Fruit fly (Drosophila melanogaster) whole organism, prepupa: Measurements from ENCODE around the gene CG15742.

Source experiments
- Blimp-1 ChIP-seq: fragments of 200-800 bp; sonication (Bioruptor generic); optimal IDR thresholded peaks from 3 replicates; lab custom pipeline; 2017; ENCODE audit warnings: missing biosample characterization, missing genetic modification characterization, mild to moderate bottlenecking, moderate library complexity, missing genetic modification reagents
- CG10631 ChIP-seq: fragments of 200-800 bp; sonication (Bioruptor generic); optimal IDR thresholded peaks from 2 replicates; lab custom pipeline; 2016; ENCODE audit warnings: missing biosample characterization, missing genetic modification characterization
- CG10669 ChIP-seq: fragments of 200-800 bp; sonication (Bioruptor generic); optimal IDR thresholded peaks from 3 replicates; lab custom pipeline; 2018; ENCODE audit warnings: missing biosample characterization, mild to moderate bottlenecking, missing genetic modification characterization, moderate library complexity
- CG11294 ChIP-seq: fragments of 200-800 bp; sonication (Bioruptor generic); IDR thresholded peaks from 2 replicates; pipeline ENCODE4 v1.3.6; 2022; ENCODE audit warnings: missing biosample characterization, missing genetic modification characterization
- CG11762 ChIP-seq: fragments of 200-800 bp; sonication (Bioruptor generic); optimal IDR thresholded peaks from 3 replicates; lab custom pipeline; 2016; ENCODE audit warnings: missing biosample characterization, missing genetic modification characterization; ENCODE audit not compliant: insufficient read depth
- CG11902 ChIP-seq: fragments of 200-800 bp; sonication (Bioruptor generic); optimal IDR thresholded peaks from 3 replicates; lab custom pipeline; 2016; ENCODE audit warnings: missing biosample characterization, missing genetic modification characterization
- CG15336 ChIP-seq: fragments of 200-800 bp; sonication (Bioruptor generic); IDR thresholded peaks from 2 replicates; pipeline ENCODE4 v1.3.6; 2022; ENCODE audit warnings: missing biosample characterization, missing genetic modification characterization
- CG1621 ChIP-seq: fragments of 200-800 bp; sonication (Bioruptor generic); optimal IDR thresholded peaks from 3 replicates; lab custom pipeline; 2018; ENCODE audit warnings: missing biosample characterization, mild to moderate bottlenecking, missing genetic modification characterization
- CG16779 ChIP-seq: fragments of 200-800 bp; sonication (Bioruptor generic); optimal IDR thresholded peaks from 3 replicates; lab custom pipeline; 2017; ENCODE audit warnings: missing biosample characterization, mild to moderate bottlenecking, missing genetic modification characterization
- CG3032 ChIP-seq: fragments of 200-800 bp; optimal IDR thresholded peaks from 2 replicates; lab custom pipeline; 2019; ENCODE audit warnings: missing biosample characterization, mild to moderate bottlenecking, missing genetic modification characterization, moderate library complexity
- CG32006 ChIP-seq: fragments of 200-800 bp; sonication (Bioruptor generic); optimal IDR thresholded peaks from 3 replicates; lab custom pipeline; 2017; ENCODE audit warnings: missing biosample characterization, mild to moderate bottlenecking, missing genetic modification characterization
- CG34406 ChIP-seq: fragments of 200-800 bp; sonication (Bioruptor generic); optimal IDR thresholded peaks from 3 replicates; lab custom pipeline; 2016; ENCODE audit warnings: missing biosample characterization, missing genetic modification characterization
- CG3919 ChIP-seq: fragments of 200-800 bp; sonication (Bioruptor generic); optimal IDR thresholded peaks from 3 replicates; lab custom pipeline; 2016; ENCODE audit warnings: missing biosample characterization, missing genetic modification characterization
- CG4318 ChIP-seq: fragments of 200-800 bp; sonication (Bioruptor generic); optimal IDR thresholded peaks from 3 replicates; lab custom pipeline; 2017; ENCODE audit warnings: missing biosample characterization, mild to moderate bottlenecking, missing genetic modification characterization
- CG6163 ChIP-seq: fragments of 200-800 bp; sonication (Bioruptor generic); IDR thresholded peaks from 3 replicates; pipeline ENCODE4 v1.3.6; 2022; ENCODE audit warnings: missing biosample characterization, missing genetic modification characterization
- CG6276 ChIP-seq: fragments of 200-800 bp; sonication (Bioruptor generic); optimal IDR thresholded peaks from 2 replicates; lab custom pipeline; 2017; ENCODE audit warnings: missing biosample characterization, mild to moderate bottlenecking, missing genetic modification characterization
- CG6792 ChIP-seq: fragments of 200-800 bp; sonication (Bioruptor generic); optimal IDR thresholded peaks from 3 replicates; lab custom pipeline; 2016; ENCODE audit warnings: missing biosample characterization, missing genetic modification characterization
- CG6808 ChIP-seq: fragments of 200-800 bp; sonication (Bioruptor generic); optimal IDR thresholded peaks from 3 replicates; lab custom pipeline; 2017; ENCODE audit warnings: missing biosample characterization, missing genetic modification characterization, mild to moderate bottlenecking, moderate library complexity, missing genetic modification reagents
- CG7368 ChIP-seq: fragments of 200-800 bp; sonication (Bioruptor generic); optimal IDR thresholded peaks from 3 replicates; lab custom pipeline; 2016; ENCODE audit warnings: missing biosample characterization, missing genetic modification characterization
- CG8119 ChIP-seq: fragments of 200-800 bp; sonication (Bioruptor generic); IDR thresholded peaks from 3 replicates; pipeline ENCODE4 v1.3.6; 2022; ENCODE audit warnings: missing biosample characterization, missing genetic modification characterization
- CG8319 ChIP-seq: fragments of 200-800 bp; sonication (Bioruptor generic); optimal IDR thresholded peaks from 3 replicates; lab custom pipeline; 2016; ENCODE audit warnings: missing biosample characterization, missing genetic modification characterization
- CG8632 ChIP-seq: fragments of 200-800 bp; sonication (Bioruptor generic); optimal IDR thresholded peaks from 3 replicates; lab custom pipeline; 2016; ENCODE audit warnings: missing biosample characterization, missing genetic modification characterization
- CG9139 ChIP-seq: fragments of 200-800 bp; sonication (Bioruptor generic); optimal IDR thresholded peaks from 3 replicates; lab custom pipeline; 2017; ENCODE audit warnings: missing biosample characterization, mild to moderate bottlenecking, missing genetic modification characterization
- Eip75B ChIP-seq: fragments of 200-800 bp; sonication (Bioruptor generic); optimal IDR thresholded peaks from 3 replicates; lab custom pipeline; 2016; ENCODE audit warnings: missing biosample characterization, missing genetic modification characterization
- Eip93F ChIP-seq: fragments of 200-800 bp; sonication (Bioruptor generic); optimal IDR thresholded peaks from 2 replicates; lab custom pipeline; 2016; ENCODE audit warnings: missing biosample characterization, mild to moderate bottlenecking, missing genetic modification characterization
- Ets21C ChIP-seq: fragments of 200-800 bp; sonication (Bioruptor generic); optimal IDR thresholded peaks from 3 replicates; lab custom pipeline; 2016; ENCODE audit warnings: missing biosample characterization, missing genetic modification characterization
- Ets96B ChIP-seq: fragments of 200-800 bp; optimal IDR thresholded peaks from 2 replicates; lab custom pipeline; 2019; ENCODE audit warnings: missing biosample characterization, mild to moderate bottlenecking, missing genetic modification characterization, moderate library complexity
- Gug ChIP-seq: fragments of 200-800 bp; sonication (Bioruptor generic); IDR thresholded peaks from 2 replicates; pipeline ENCODE4 v1.3.6; 2022; ENCODE audit warnings: missing biosample characterization, missing genetic modification characterization
- Hr38 ChIP-seq: sonication (Bioruptor generic); optimal IDR thresholded peaks from 2 replicates; lab custom pipeline; 2016; ENCODE audit warnings: missing biosample characterization, missing genetic modification characterization
- Hr39 ChIP-seq: fragments of 200-800 bp; sonication (Bioruptor generic); optimal IDR thresholded peaks from 2 replicates; lab custom pipeline; 2016; ENCODE audit warnings: missing biosample characterization, missing genetic modification characterization
- Hr4 ChIP-seq: fragments of 200-800 bp; sonication (Bioruptor generic); optimal IDR thresholded peaks from 3 replicates; lab custom pipeline; 2016; ENCODE audit warnings: missing biosample characterization, missing genetic modification characterization
- Lpt ChIP-seq: fragments of 200-800 bp; sonication (Bioruptor generic); optimal IDR thresholded peaks from 3 replicates; lab custom pipeline; 2016; ENCODE audit warnings: missing biosample characterization, missing genetic modification characterization
- Met ChIP-seq: fragments of 200-800 bp; sonication (Bioruptor generic); optimal IDR thresholded peaks from 3 replicates; lab custom pipeline; 2016; ENCODE audit warnings: missing biosample characterization, missing genetic modification characterization
- OdsH ChIP-seq: fragments of 200-800 bp; sonication (Bioruptor generic); optimal IDR thresholded peaks from 3 replicates; lab custom pipeline; 2016; ENCODE audit warnings: missing biosample characterization, missing genetic modification characterization
- Smox ChIP-seq: fragments of 200-800 bp; sonication (Bioruptor generic); optimal IDR thresholded peaks from 3 replicates; lab custom pipeline; 2016; ENCODE audit warnings: missing biosample characterization, missing genetic modification characterization
- Sox102F ChIP-seq: fragments of 200-800 bp; sonication (Bioruptor generic); optimal IDR thresholded peaks from 2 replicates; lab custom pipeline; 2016; ENCODE audit warnings: missing biosample characterization, mild to moderate bottlenecking, missing genetic modification characterization
- Sox14 ChIP-seq: fragments of 200-800 bp; sonication (Bioruptor generic); optimal IDR thresholded peaks from 3 replicates; lab custom pipeline; 2016; ENCODE audit warnings: missing biosample characterization, missing genetic modification characterization
- Sox15 ChIP-seq: fragments of 200-800 bp; sonication (Bioruptor generic); optimal IDR thresholded peaks from 3 replicates; lab custom pipeline; 2016; ENCODE audit warnings: missing biosample characterization, missing genetic modification characterization
- achi ChIP-seq: fragments of 200-800 bp; sonication (Bioruptor generic); optimal IDR thresholded peaks from 3 replicates; lab custom pipeline; 2016; ENCODE audit warnings: missing biosample characterization, missing genetic modification characterization
- acj6 ChIP-seq: fragments of 200-800 bp; sonication (Bioruptor generic); optimal IDR thresholded peaks from 3 replicates; lab custom pipeline; 2016; ENCODE audit warnings: missing biosample characterization, missing genetic modification characterization
- cyc ChIP-seq: fragments of 200-800 bp; sonication (Bioruptor generic); optimal IDR thresholded peaks from 3 replicates; lab custom pipeline; 2016; ENCODE audit warnings: missing biosample characterization, missing genetic modification characterization
- dsx ChIP-seq: fragments of 200-800 bp; optimal IDR thresholded peaks from 3 replicates; lab custom pipeline; 2019; ENCODE audit warnings: missing biosample characterization, mild to moderate bottlenecking, missing genetic modification characterization, moderate library complexity; ENCODE audit not compliant: poor library complexity, severe bottlenecking
- eg ChIP-seq: fragments of 200-800 bp; sonication (Bioruptor generic); IDR thresholded peaks from 3 replicates; pipeline ENCODE4 v1.3.6; 2022; ENCODE audit warnings: missing biosample characterization, missing genetic modification characterization
- esn ChIP-seq: fragments of 200-800 bp; sonication (Bioruptor generic); optimal IDR thresholded peaks from 2 replicates; lab custom pipeline; 2016; ENCODE audit warnings: missing biosample characterization, mild to moderate bottlenecking, missing genetic modification characterization, moderate library complexity
- fd85E ChIP-seq: fragments of 200-800 bp; sonication (Bioruptor generic); optimal IDR thresholded peaks from 3 replicates; lab custom pipeline; 2016; ENCODE audit warnings: missing biosample characterization, missing genetic modification characterization
- fkh ChIP-seq: fragments of 200-800 bp; sonication (Bioruptor generic); optimal IDR thresholded peaks from 3 replicates; lab custom pipeline; 2017; ENCODE audit warnings: missing biosample characterization, mild to moderate bottlenecking, missing genetic modification characterization, moderate library complexity
- lz ChIP-seq: fragments of 200-800 bp; sonication (Bioruptor generic); optimal IDR thresholded peaks from 3 replicates; lab custom pipeline; 2016; ENCODE audit warnings: missing biosample characterization, missing genetic modification characterization
- net ChIP-seq: fragments of 200-800 bp; sonication (Bioruptor generic); optimal IDR thresholded peaks from 3 replicates; lab custom pipeline; 2016; ENCODE audit warnings: missing biosample characterization, missing genetic modification characterization
- salr ChIP-seq, 2 experiments: fragments of 200-800 bp; sonication (Bioruptor generic); optimal IDR thresholded peaks; 3 replicates each; lab custom pipeline; 2016 to 2018; ENCODE audit warnings: missing biosample characterization in 2 of 2, missing genetic modification characterization in 2 of 2, mild to moderate bottlenecking in 1 of 2
- spab ChIP-seq: fragments of 200-800 bp; sonication (Bioruptor generic); optimal IDR thresholded peaks from 2 replicates; lab custom pipeline; 2017; ENCODE audit warnings: missing biosample characterization, mild to moderate bottlenecking, missing genetic modification characterization, missing genetic modification reagents
- ss ChIP-seq, 2 experiments: fragments of 200-800 bp; sonication (Bioruptor generic); optimal IDR thresholded peaks; 2 replicates in 1 of 2; 3 replicates in 1 of 2; lab custom pipeline; 2017 to 2018; ENCODE audit warnings: mild to moderate bottlenecking in 2 of 2, missing biosample characterization in 2 of 2, missing genetic modification characterization in 2 of 2, moderate library complexity in 1 of 2
- vri ChIP-seq: fragments of 200-800 bp; sonication (Bioruptor generic); optimal IDR thresholded peaks from 3 replicates; lab custom pipeline; 2016; ENCODE audit warnings: missing biosample characterization, mild to moderate bottlenecking, missing genetic modification characterization

The CG15742 gene

DNA sequence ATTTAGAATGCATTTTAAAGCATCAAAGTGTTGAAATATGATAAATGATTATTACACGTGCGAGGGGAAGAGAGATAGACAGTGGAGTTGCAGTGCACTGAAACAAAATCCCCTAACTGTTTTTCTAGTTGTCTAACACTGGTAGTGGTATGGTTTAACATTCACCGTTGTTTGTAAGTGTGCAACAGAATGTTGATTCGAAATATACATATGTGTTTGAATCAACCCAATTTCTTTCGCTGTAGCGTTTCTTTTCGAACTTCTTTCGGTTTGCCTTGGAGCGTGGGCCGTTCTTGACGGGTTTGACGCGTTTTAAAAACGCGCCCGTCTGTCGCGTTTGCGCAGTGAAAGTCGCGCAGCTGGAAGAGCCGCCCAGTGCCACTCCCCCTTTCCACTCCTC lies 37.0 kb downstream of the CG15742 start:
- no peak for TF ChIP-seq CG16779 (tag; lab: Kevin White, UChicago)
- no peak for TF ChIP-seq CG1621 (tag; lab: Kevin White, UChicago)
- TF ChIP-seq CG32006 (GFP tag; lab: Kevin White, UChicago), result peak; percentile 47
- no peak for TF ChIP-seq CG4318 (GFP tag; lab: Kevin White, UChicago)
- peak; percentile 39 for TF ChIP-seq acj6 (GFP tag; lab: Kevin White, UChicago)
- no peak for TF ChIP-seq ss (GFP tag; optimal IDR thresholded peaks at IDR 0.05; lab: Kevin White, UChicago)
- peak; percentile 49 for TF ChIP-seq CG15336
- no peak for TF ChIP-seq Hr38 (GFP tag; lab: Kevin White, UChicago)
- TF ChIP-seq Sox14, result peak; percentile 17
- TF ChIP-seq Eip93F, result no peak
- peak; percentile 3 for TF ChIP-seq CG34406 (GFP tag; lab: Kevin White, UChicago)
- no peak for TF ChIP-seq CG3032 (tag; lab: Kevin White, UChicago)
- 0 out of 2 replicates have a peak, but pooled peaks have one; percentile 29 for TF ChIP-seq Gug (GFP tag; lab: Robert Waterston, UW)
- peak; percentile 64 for TF ChIP-seq OdsH (GFP tag; lab: Kevin White, UChicago)
- peak; percentile 45 for TF ChIP-seq CG7368 (GFP tag; lab: Kevin White, UChicago)
- no peak for TF ChIP-seq Lpt (GFP tag; lab: Kevin White, UChicago)
- TF ChIP-seq dsx (GFP tag; lab: Kevin White, UChicago), result no peak
- peak; percentile 52 for TF ChIP-seq lz (GFP tag; lab: Kevin White, UChicago)
- TF ChIP-seq Hr39 (GFP tag; lab: Kevin White, UChicago), result peak; percentile 56
- TF ChIP-seq CG6276 (GFP tag; lab: Kevin White, UChicago), result no peak
- no peak for TF ChIP-seq CG10669 (GFP tag; lab: Kevin White, UChicago)
- peak; percentile 45 for TF ChIP-seq CG3919 (GFP tag; lab: Kevin White, UChicago)
- TF ChIP-seq cyc, result peak; percentile 61
- TF ChIP-seq CG6163 (GFP tag; lab: Robert Waterston, UW), result peak; percentile 66; the same call in 2 of the 3 replicates
- peak; percentile 6 for TF ChIP-seq Hr4 (GFP tag; lab: Kevin White, UChicago)
- no peak for TF ChIP-seq fkh (GFP tag; lab: Kevin White, UChicago)
- TF ChIP-seq Ets21C (GFP tag; lab: Kevin White, UChicago), result peak; percentile 32
- no peak for TF ChIP-seq salr (GFP tag; optimal IDR thresholded peaks at IDR 0.05; lab: Kevin White, UChicago)
- no peak for TF ChIP-seq spab (GFP tag; lab: Kevin White, UChicago)
- TF ChIP-seq CG8632 (GFP tag; lab: Kevin White, UChicago), result no peak
- peak; percentile 33 for TF ChIP-seq CG6792 (GFP tag; lab: Kevin White, UChicago)
- peak; percentile 64 for TF ChIP-seq Blimp-1 (GFP tag; lab: Kevin White, UChicago)
- TF ChIP-seq eg (GFP tag; lab: Robert Waterston, UW), result peak; percentile 59; the same call in 2 of the 3 replicates
- TF ChIP-seq net (GFP tag; lab: Kevin White, UChicago), result no peak
- no peak for TF ChIP-seq Ets96B
- TF ChIP-seq CG9139 (GFP tag; lab: Kevin White, UChicago), result no peak
- TF ChIP-seq CG8119 (GFP tag; lab: Robert Waterston, UW), result peak; percentile 46; the same call in 1 of the 3 replicates
- no peak for TF ChIP-seq CG11762 (GFP tag; lab: Kevin White, UChicago)
- TF ChIP-seq CG11294 (GFP tag; lab: Robert Waterston, UW), result no peak
- TF ChIP-seq vri, result no peak
- peak; percentile 46 for TF ChIP-seq Sox102F (GFP tag; lab: Kevin White, UChicago)
- peak; percentile 0 for TF ChIP-seq Sox15 (GFP tag; lab: Kevin White, UChicago)
- no peak for TF ChIP-seq CG10631
- TF ChIP-seq Met, result peak; percentile 65
- peak; percentile 47 for TF ChIP-seq Smox (GFP tag; lab: Kevin White, UChicago)
- peak; percentile 36 for TF ChIP-seq achi (GFP tag; lab: Kevin White, UChicago)
- peak; percentile 20 for TF ChIP-seq Eip75B
- TF ChIP-seq CG6808, result no peak
- TF ChIP-seq CG11902 (GFP tag; lab: Kevin White, UChicago), result peak; percentile 27
- TF ChIP-seq esn (GFP tag; lab: Kevin White, UChicago), result peak; percentile 58
- no peak for TF ChIP-seq fd85E (GFP tag; lab: Kevin White, UChicago)
- TF ChIP-seq CG8319 (GFP tag; lab: Kevin White, UChicago), result peak; percentile 20
